Fruit fly (Drosophila melanogaster) whole organism, embryonic: ENCODE data around the gene Drep4.

Experiments used
- Adf1 ChIP-seq: fragments of 200-800 bp; sonication (Bioruptor generic); IDR thresholded peaks from 2 replicates; pipeline ENCODE4 v1.3.6; 2022; ENCODE audit warnings: missing biosample characterization, missing genetic modification characterization
- Atf3 ChIP-seq: fragments of 200-800 bp; sonication (Bioruptor generic); optimal IDR thresholded peaks from 3 replicates; lab custom pipeline; 2016; ENCODE audit warnings: missing biosample characterization, missing genetic modification characterization
- Bgb ChIP-seq: fragments of 200-800 bp; sonication (Bioruptor generic); IDR thresholded peaks from 2 replicates; pipeline ENCODE4 v1.3.6; 2022; ENCODE audit warnings: missing biosample characterization, missing genetic modification characterization; ENCODE audit not compliant: partially characterized antibody
- CG11560 ChIP-seq: fragments of 200-800 bp; sonication (Bioruptor generic); IDR thresholded peaks from 3 replicates; pipeline ENCODE4 v1.3.6; 2022; ENCODE audit warnings: missing biosample characterization, missing genetic modification characterization
- CG12071 ChIP-seq: fragments of 200-800 bp; sonication (Bioruptor generic); optimal IDR thresholded peaks from 3 replicates; lab custom pipeline; 2018; ENCODE audit warnings: missing biosample characterization, mild to moderate bottlenecking, missing genetic modification characterization
- CG14667 ChIP-seq: fragments of 200-800 bp; sonication (Bioruptor generic); IDR thresholded peaks from 2 replicates; pipeline ENCODE4 v1.3.6; 2022; ENCODE audit warnings: missing biosample characterization, missing genetic modification characterization
- CG15073 ChIP-seq: fragments of 200-800 bp; sonication (Bioruptor generic); optimal IDR thresholded peaks from 2 replicates; lab custom pipeline; 2016; ENCODE audit warnings: missing biosample characterization, missing genetic modification characterization
- CG16813 ChIP-seq: fragments of 200-800 bp; sonication (Bioruptor generic); IDR thresholded peaks from 3 replicates; pipeline ENCODE4 v1.3.6; 2022; ENCODE audit warnings: missing biosample characterization, missing genetic modification characterization; ENCODE audit not compliant: partially characterized antibody
- CG16815 ChIP-seq: fragments of 200-800 bp; sonication (Bioruptor generic); optimal IDR thresholded peaks from 3 replicates; lab custom pipeline; 2017; ENCODE audit warnings: missing biosample characterization, mild to moderate bottlenecking, missing genetic modification characterization
- CG17328 ChIP-seq: fragments of 200-800 bp; sonication (Bioruptor generic); IDR thresholded peaks from 2 replicates; pipeline ENCODE4 v1.3.6; 2022; ENCODE audit warnings: missing biosample characterization, missing genetic modification characterization
- CG17612 ChIP-seq: fragments of 200-800 bp; sonication (Bioruptor generic); IDR thresholded peaks from 2 replicates; pipeline ENCODE4 v1.3.6; 2022; ENCODE audit warnings: missing biosample characterization, missing genetic modification characterization
- CG1792 ChIP-seq: fragments of 200-800 bp; sonication (Bioruptor generic); optimal IDR thresholded peaks from 2 replicates; lab custom pipeline; 2016; ENCODE audit warnings: missing biosample characterization, missing genetic modification characterization
- CG1832 ChIP-seq: fragments of 200-800 bp; sonication (Bioruptor generic); optimal IDR thresholded peaks from 2 replicates; lab custom pipeline; 2017; ENCODE audit warnings: missing biosample characterization, mild to moderate bottlenecking, missing genetic modification characterization, inconsistent platforms
- CG2712 ChIP-seq: fragments of 200-800 bp; optimal IDR thresholded peaks from 3 replicates; lab custom pipeline; 2019; ENCODE audit warnings: missing biosample characterization, mild to moderate bottlenecking, missing genetic modification characterization, moderate library complexity
- CG2889 ChIP-seq: fragments of 200-800 bp; sonication (Bioruptor generic); IDR thresholded peaks from 3 replicates; pipeline ENCODE4 v1.3.6; 2022; ENCODE audit warnings: missing biosample characterization, missing genetic modification characterization
- CG31441 ChIP-seq: fragments of 200-800 bp; sonication (Bioruptor generic); IDR thresholded peaks from 2 replicates; pipeline ENCODE4 v1.3.6; 2022; ENCODE audit warnings: missing biosample characterization, missing genetic modification characterization
- CG32767 ChIP-seq: fragments of 200-800 bp; sonication (Bioruptor generic); IDR thresholded peaks from 2 replicates; pipeline ENCODE4 v1.3.6; 2022; ENCODE audit warnings: missing biosample characterization, missing genetic modification characterization
- CG32772 ChIP-seq: fragments of 200-800 bp; sonication (Bioruptor generic); IDR thresholded peaks from 2 replicates; pipeline ENCODE4 v1.3.6; 2022; ENCODE audit warnings: missing biosample characterization, missing genetic modification characterization
- CG6813 ChIP-seq: fragments of 200-800 bp; sonication (Bioruptor generic); optimal IDR thresholded peaks from 2 replicates; lab custom pipeline; 2017; ENCODE audit warnings: missing biosample characterization, missing genetic modification characterization, mild to moderate bottlenecking, moderate library complexity, missing genetic modification reagents
- CG6854 ChIP-seq: fragments of 200-800 bp; sonication (Bioruptor generic); optimal IDR thresholded peaks from 3 replicates; lab custom pipeline; 2017; ENCODE audit warnings: missing biosample characterization, mild to moderate bottlenecking, missing genetic modification characterization
- CG7357 ChIP-seq: fragments of 200-800 bp; sonication (Bioruptor generic); IDR thresholded peaks from 3 replicates; pipeline ENCODE4 v1.3.6; 2022; ENCODE audit warnings: missing biosample characterization, missing genetic modification characterization
- CG9797 ChIP-seq: fragments of 200-800 bp; sonication (Bioruptor generic); optimal IDR thresholded peaks from 3 replicates; lab custom pipeline; 2018; ENCODE audit warnings: missing biosample characterization, mild to moderate bottlenecking, missing genetic modification characterization
- Camta ChIP-seq: fragments of 200-800 bp; sonication (Bioruptor generic); optimal IDR thresholded peaks from 2 replicates; lab custom pipeline; 2016; ENCODE audit warnings: missing biosample characterization, missing genetic modification characterization
- D19B ChIP-seq: fragments of 200-800 bp; sonication (Bioruptor generic); optimal IDR thresholded peaks from 2 replicates; lab custom pipeline; 2017; ENCODE audit warnings: missing biosample characterization, mild to moderate bottlenecking, missing genetic modification characterization
- Dref ChIP-seq: fragments of 200-800 bp; sonication (Bioruptor generic); IDR thresholded peaks from 2 replicates; pipeline ENCODE4 v1.3.6; 2022; ENCODE audit warnings: missing biosample characterization, missing genetic modification characterization
- Ets97D ChIP-seq: fragments of 200-800 bp; sonication (Bioruptor generic); optimal IDR thresholded peaks from 3 replicates; lab custom pipeline; 2016; ENCODE audit warnings: missing biosample characterization, missing genetic modification characterization
- Hey ChIP-seq: fragments of 200-800 bp; sonication (Bioruptor generic); optimal IDR thresholded peaks from 3 replicates; lab custom pipeline; 2018; ENCODE audit warnings: missing biosample characterization, mild to moderate bottlenecking, missing genetic modification characterization
- HmgZ ChIP-seq: fragments of 200-800 bp; sonication (Bioruptor generic); optimal IDR thresholded peaks from 2 replicates; lab custom pipeline; 2018; ENCODE audit warnings: missing biosample characterization, mild to moderate bottlenecking, missing genetic modification characterization
- Mad ChIP-seq: fragments of 200-800 bp; sonication (Bioruptor generic); optimal IDR thresholded peaks from 2 replicates; lab custom pipeline; 2016; ENCODE audit warnings: missing biosample characterization, missing genetic modification characterization
- Opbp ChIP-seq: fragments of 200-800 bp; sonication (Bioruptor generic); IDR thresholded peaks from 3 replicates; pipeline ENCODE4 v1.3.6; 2022; ENCODE audit warnings: missing biosample characterization, missing genetic modification characterization; ENCODE audit not compliant: partially characterized antibody
- Pdp1 ChIP-seq, 2 experiments: fragments of 200-800 bp; sonication (Bioruptor generic); optimal IDR thresholded peaks; 3 replicates each; lab custom pipeline; 2016; ENCODE audit warnings: missing biosample characterization in 2 of 2, missing genetic modification characterization in 2 of 2, mild to moderate bottlenecking in 1 of 2, moderate library complexity in 1 of 2
- Stat92E ChIP-seq, 3 experiments: fragments of >200 bp in 2 of 3; fragments of 200-800 bp in 1 of 3; sonication (Bioruptor generic) in 1 of 3; optimal IDR thresholded peaks; 2 replicates each; lab custom pipeline; 2017 to 2019; ENCODE audit warnings: missing biosample characterization in 3 of 3, missing genetic modification characterization in 3 of 3, mild to moderate bottlenecking in 1 of 3, moderate library complexity in 1 of 3
- Trl ChIP-seq, 3 experiments: fragments of >200 bp in 2 of 3; fragments of 200-800 bp in 1 of 3; sonication (Bioruptor generic) in 1 of 3; optimal IDR thresholded peaks; 2 replicates in 1 of 3; 3 replicates in 2 of 3; lab custom pipeline; 2016 to 2017; ENCODE audit warnings: missing biosample characterization in 1 of 3, missing genetic modification characterization in 1 of 3
- YL-1 ChIP-seq: fragments of 200-800 bp; sonication (Bioruptor generic); optimal IDR thresholded peaks from 3 replicates; lab custom pipeline; 2017; ENCODE audit warnings: missing biosample characterization, mild to moderate bottlenecking, missing genetic modification characterization
- al ChIP-seq: fragments of 200-800 bp; sonication (Bioruptor generic); IDR thresholded peaks from 2 replicates; pipeline ENCODE4 v1.3.6; 2022; ENCODE audit warnings: missing biosample characterization, missing genetic modification characterization
- chinmo ChIP-seq: fragments of 200-800 bp; sonication (Bioruptor generic); IDR thresholded peaks from 4 replicates; pipeline ENCODE4 v1.3.6; 2022; ENCODE audit warnings: missing biosample characterization, missing genetic modification characterization; ENCODE audit not compliant: partially characterized antibody
- chm ChIP-seq: fragments of 200-800 bp; sonication (Bioruptor generic); IDR thresholded peaks from 2 replicates; pipeline ENCODE4 v1.3.6; 2022; ENCODE audit warnings: missing biosample characterization, missing genetic modification characterization
- dysf ChIP-seq: fragments of 200-800 bp; sonication (Bioruptor generic); IDR thresholded peaks from 3 replicates; pipeline ENCODE4 v1.3.6; 2022; ENCODE audit warnings: missing biosample characterization, missing genetic modification characterization
- gfzf ChIP-seq: fragments of 200-800 bp; sonication (Bioruptor generic); optimal IDR thresholded peaks from 2 replicates; lab custom pipeline; 2016; ENCODE audit warnings: missing biosample characterization, mild to moderate bottlenecking, missing genetic modification characterization, moderate library complexity
- phol ChIP-seq: fragments of 200-800 bp; sonication (Bioruptor generic); optimal IDR thresholded peaks from 3 replicates; lab custom pipeline; 2018; ENCODE audit warnings: missing biosample characterization, mild to moderate bottlenecking, missing genetic modification characterization, moderate library complexity
- ranshi ChIP-seq: fragments of 200-800 bp; sonication (Bioruptor generic); IDR thresholded peaks from 2 replicates; pipeline ENCODE4 v1.3.6; 2022; ENCODE audit warnings: missing biosample characterization, missing genetic modification characterization
- scrt ChIP-seq: fragments of 200-800 bp; sonication (Bioruptor generic); optimal IDR thresholded peaks from 2 replicates; lab custom pipeline; 2018; ENCODE audit warnings: missing biosample characterization, mild to moderate bottlenecking, missing genetic modification characterization, moderate library complexity
- sd ChIP-seq: fragments of 200-800 bp; sonication (Bioruptor generic); optimal IDR thresholded peaks from 3 replicates; lab custom pipeline; 2018; ENCODE audit warnings: missing biosample characterization, mild to moderate bottlenecking, missing genetic modification characterization, moderate library complexity
- slou ChIP-seq: fragments of 200-800 bp; sonication (Bioruptor generic); optimal IDR thresholded peaks from 3 replicates; lab custom pipeline; 2016; ENCODE audit warnings: missing biosample characterization, missing genetic modification characterization
- sob ChIP-seq: fragments of 200-800 bp; sonication (Bioruptor generic); IDR thresholded peaks from 2 replicates; pipeline ENCODE4 v1.3.6; 2022; ENCODE audit warnings: missing biosample characterization, missing genetic modification characterization
- sqz ChIP-seq: fragments of 200-800 bp; sonication (Bioruptor generic); optimal IDR thresholded peaks from 3 replicates; lab custom pipeline; 2018; ENCODE audit warnings: missing biosample characterization, mild to moderate bottlenecking, missing genetic modification characterization
- toy ChIP-seq: fragments of 200-800 bp; sonication (Bioruptor generic); IDR thresholded peaks from 2 replicates; pipeline ENCODE4 v1.3.6; 2022; ENCODE audit warnings: missing biosample characterization, missing genetic modification characterization
- vnd ChIP-seq: fragments of 200-800 bp; sonication (Bioruptor generic); IDR thresholded peaks from 3 replicates; pipeline ENCODE4 v1.3.6; 2022; ENCODE audit warnings: missing biosample characterization, missing genetic modification characterization; ENCODE audit not compliant: partially characterized antibody
- z ChIP-seq: fragments of 200-800 bp; sonication (Bioruptor generic); IDR thresholded peaks from 3 replicates; pipeline ENCODE4 v1.3.6; 2022; ENCODE audit warnings: missing biosample characterization, missing genetic modification characterization

Gene Drep4

DNA sequence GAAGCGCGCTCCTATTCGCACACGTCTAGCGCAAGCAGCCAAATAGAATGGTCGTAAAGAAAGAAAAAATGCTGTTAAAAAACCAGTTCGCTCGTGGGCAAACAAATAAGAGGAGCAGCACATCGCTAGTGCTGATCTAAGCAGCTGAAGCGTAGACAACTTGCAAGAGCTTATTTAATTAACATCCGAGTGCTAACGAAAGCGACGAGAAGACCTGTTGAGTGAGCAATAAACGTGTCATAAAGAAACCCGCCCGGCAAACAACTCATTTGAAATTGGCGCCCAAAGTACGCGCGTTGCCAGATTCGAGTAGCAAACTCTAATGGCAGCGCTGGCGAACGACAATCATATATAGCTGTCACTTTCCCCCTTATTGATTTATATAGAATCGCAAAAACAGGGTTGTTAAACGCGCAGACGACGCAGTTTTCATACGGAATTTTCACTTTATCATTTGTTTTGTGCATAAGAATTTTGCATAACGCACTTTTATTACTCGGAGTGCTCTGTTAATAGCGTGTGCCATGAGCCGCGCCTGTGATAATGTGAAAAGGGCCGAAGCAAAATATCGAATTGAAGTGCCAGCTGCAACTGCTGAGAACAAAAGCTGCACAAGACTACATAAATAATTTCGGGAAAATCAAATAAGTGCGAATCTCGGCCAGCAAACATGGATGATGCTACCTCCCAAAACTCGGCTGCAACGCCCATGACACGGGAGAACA lies 9.9 kb upstream of the Drep4 start:
- TF ChIP-seq slou (GFP tag; lab: Kevin White, UChicago) (no peak), CG1832 (peak; percentile 57), CG17612 (GFP tag; lab: Robert Waterston, UW) (no peak), Opbp (GFP tag; lab: Robert Waterston, UW) (peak; percentile 72), sd (tag; lab: Kevin White, UChicago) (peak; percentile 70), CG17328 (GFP tag; lab: Robert Waterston, UW) (no peak), phol (tag; lab: Kevin White, UChicago) (no peak), ranshi (no peak; the same call in 1 of the 2 replicates), CG14667 (no peak), CG16815 (GFP tag; lab: Kevin White, UChicago) (no peak), CG31441 (GFP tag; lab: Robert Waterston, UW) (no peak), Bgb (GFP tag; lab: Robert Waterston, UW) (peak; percentile 60), chm (GFP tag; lab: Robert Waterston, UW) (no peak), CG15073 (GFP tag; lab: Kevin White, UChicago) (no peak), CG11560 (tag; lab: Robert Waterston, UW) (no peak), Mad (GFP tag; lab: Kevin White, UChicago) (no peak), scrt (GFP tag; lab: Kevin White, UChicago) (no peak), D19B (GFP tag; lab: Kevin White, UChicago) (no peak), YL-1 (GFP tag; lab: Kevin White, UChicago) (peak; percentile 90), sob (GFP tag; lab: Robert Waterston, UW) (no peak), CG7357 (GFP tag; lab: Robert Waterston, UW) (no peak), sqz (GFP tag; lab: Kevin White, UChicago) (no peak), Ets97D (GFP tag; lab: Kevin White, UChicago) (peak; percentile 51), CG9797 (peak; percentile 27), Hey (no peak), vnd (GFP tag; lab: Robert Waterston, UW) (no peak), CG32772 (GFP tag; lab: Robert Waterston, UW) (no peak), chinmo (GFP tag; lab: Robert Waterston, UW) (peak; percentile 54; the same call in 3 of the 4 replicates), Camta (no peak), CG2712 (no peak), Trl (optimal IDR thresholded peaks at IDR 0.05; lab: Kevin White, UChicago) (no peak), Trl (GFP tag; optimal IDR thresholded peaks at IDR 0.05; lab: Kevin White, UChicago) (no peak), CG16813 (GFP tag; lab: Robert Waterston, UW) (0 out of 3 replicates have a peak, but pooled peaks have one; percentile 38), z (GFP tag; lab: Robert Waterston, UW) (peak; percentile 62; the same call in 2 of the 3 replicates), Pdp1 (GFP tag; optimal IDR thresholded peaks at IDR 0.05; lab: Kevin White, UChicago) (no peak), toy (GFP tag; lab: Robert Waterston, UW) (no peak), dysf (GFP tag; lab: Robert Waterston, UW) (no peak), Stat92E (GFP tag; optimal IDR thresholded peaks at IDR 0.05; lab: Kevin White, UChicago) (peak in 1 of 3 experiments; percentile 26), HmgZ (tag; lab: Kevin White, UChicago) (peak; percentile 79), Adf1 (GFP tag; lab: Robert Waterston, UW) (peak; percentile 65), CG12071 (no peak), Atf3 (peak; percentile 8), Dref (GFP tag; lab: Robert Waterston, UW) (no peak), al (GFP tag; lab: Robert Waterston, UW) (no peak), CG2889 (GFP tag; lab: Robert Waterston, UW) (no peak), gfzf (peak; percentile 25), CG1792 (GFP tag; lab: Kevin White, UChicago) (no peak), CG6813 (GFP tag; lab: Kevin White, UChicago) (no peak), CG32767 (no peak), CG6854 (GFP tag; lab: Kevin White, UChicago) (no peak)
